Worm (Caenorhabditis elegans) whole organism, L4/young adult: ENCODE results near the gene R13A1.1.
"Not testable (repeated sequence)": the region's sequence is repeated elsewhere in the genome, so short reads cannot be mapped to it uniquely, and the experiment has no call there.

Source experiments
- W03F9.2 ChIP-seq: fragments of 150-350 bp; optimal IDR thresholded peaks from 2 replicates; lab custom pipeline; 2014; ENCODE audit warnings: missing biosample characterization, missing genetic modification characterization
- dao-5 ChIP-seq: sonication (generic microtip); optimal IDR thresholded peaks from 2 replicates; lab custom pipeline; 2016; ENCODE audit warnings: missing genotype, missing genetic modification characterization, moderate library complexity, missing compliant biosample characterization
- him-1 ChIP-seq: sonication (generic microtip); optimal IDR thresholded peaks from 2 replicates; lab custom pipeline; 2016; ENCODE audit warnings: missing genotype, missing genetic modification reagents, missing genetic modification characterization, missing compliant biosample characterization

R13A1.1 gene

ce11 chrIV:7230935-7231334 is 11.1 kb downstream of the R13A1.1 start, which contains the start of gene D2024.4:
Gene D2024.4 (plus strand): TSS chrIV:7231235.
- no peak for TF ChIP-seq him-1 (tag; lab: Kevin White, UChicago)
- no peak for TF ChIP-seq dao-5 (tag; lab: Kevin White, UChicago)
- TF ChIP-seq W03F9.2: no peak

ce11 chrIV:7233566-7234014 is 13.8 kb downstream of the R13A1.1 start:
- TF ChIP-seq him-1 (tag; lab: Kevin White, UChicago): no peak

- TF ChIP-seq him-1 (tag; lab: Kevin White, UChicago): no peak
Observed at ce11 chrIV:7234623-7235022, 14.8 kb downstream of the R13A1.1 start.

ce11 chrIV:7235382-7235917 is 15.6 kb downstream of the R13A1.1 start:
- TF ChIP-seq him-1 (tag; lab: Kevin White, UChicago): no peak
- no peak for TF ChIP-seq W03F9.2
- TF ChIP-seq dao-5 (tag; lab: Kevin White, UChicago): no peak

ce11 chrIV:7236248-7236772 is 16.5 kb downstream of the R13A1.1 start:
- TF ChIP-seq him-1 (tag; lab: Kevin White, UChicago): no peak
- no peak for TF ChIP-seq dao-5 (tag; lab: Kevin White, UChicago)
- TF ChIP-seq W03F9.2: no peak

ce11 chrIV:7237668-7238214 is 17.9 kb downstream of the R13A1.1 start, which contains the start of gene elo-3:
Gene elo-3 (plus strand): TSS chrIV:7237718.
- no peak for TF ChIP-seq W03F9.2
- TF ChIP-seq dao-5 (tag; lab: Kevin White, UChicago): no peak
- TF ChIP-seq him-1 (tag; lab: Kevin White, UChicago): no peak

- TF ChIP-seq him-1 (tag; lab: Kevin White, UChicago) (no peak), dao-5 (tag; lab: Kevin White, UChicago) (no peak), W03F9.2 (no peak)
Observed at ce11 chrIV:7240564-7240963, 20.7 kb downstream of the R13A1.1 start.

ce11 chrIV:7242220-7242789 is 22.5 kb downstream of the R13A1.1 start, which contains the start of gene gstk-2:
Gene gstk-2 (minus strand): TSS chrIV:7242270.
- no peak for TF ChIP-seq dao-5 (tag; lab: Kevin White, UChicago)
- no peak for TF ChIP-seq him-1 (tag; lab: Kevin White, UChicago)
- TF ChIP-seq W03F9.2: no peak

ce11 chrIV:7243913-7244312 is 24.1 kb downstream of the R13A1.1 start, which contains the start of gene afmd-1:
Gene afmd-1 (plus strand): TSS chrIV:7244228.
- TF ChIP-seq W03F9.2 (no peak), him-1 (tag; lab: Kevin White, UChicago) (no peak), dao-5 (tag; lab: Kevin White, UChicago) (no peak)

ce11 chrIV:7245592-7245991 is 25.8 kb downstream of the R13A1.1 start:
- TF ChIP-seq W03F9.2: no peak
- no peak for TF ChIP-seq him-1 (tag; lab: Kevin White, UChicago)
- no peak for TF ChIP-seq dao-5 (tag; lab: Kevin White, UChicago)

ce11 chrIV:7246553-7246952 is 26.7 kb downstream of the R13A1.1 start, which contains the start of gene col-114:
Gene col-114 (minus strand): TSS chrIV:7246653.
- TF ChIP-seq W03F9.2 (no peak), him-1 (tag; lab: Kevin White, UChicago) (no peak), dao-5 (tag; lab: Kevin White, UChicago) (no peak)

- not testable (repeated sequence) for TF ChIP-seq W03F9.2; dao-5 (tag; lab: Kevin White, UChicago); him-1 (tag; lab: Kevin White, UChicago)
Observed at ce11 chrIV:7247243-7247642, 27.4 kb downstream of the R13A1.1 start, which contains the start of gene D2024.1. Gene D2024.1 (plus strand): TSS chrIV:7247543.

- TF ChIP-seq him-1 (tag; lab: Kevin White, UChicago) (no peak), dao-5 (tag; lab: Kevin White, UChicago) (no peak), W03F9.2 (no peak)
Observed at ce11 chrIV:7250158-7250557, 30.3 kb downstream of the R13A1.1 start, which contains the start of gene D2024.18. Gene D2024.18 (plus strand): TSS chrIV:7250458.

ce11 chrIV:7253271-7253670 is 33.4 kb downstream of the R13A1.1 start:
- TF ChIP-seq W03F9.2: no peak
- no peak for TF ChIP-seq him-1 (tag; lab: Kevin White, UChicago)
- TF ChIP-seq dao-5 (tag; lab: Kevin White, UChicago): no peak
